Worm (Caenorhabditis elegans) whole organism, dauer: Measurements from ENCODE around the gene ubh-4.

Experiments
- unc-62 ChIP-seq: sonication (generic microtip); optimal IDR thresholded peaks from 2 replicates; lab custom pipeline; 2017; ENCODE audit warnings: missing biosample characterization, missing genetic modification reagents, missing genetic modification characterization

ubh-4 gene

DNA sequence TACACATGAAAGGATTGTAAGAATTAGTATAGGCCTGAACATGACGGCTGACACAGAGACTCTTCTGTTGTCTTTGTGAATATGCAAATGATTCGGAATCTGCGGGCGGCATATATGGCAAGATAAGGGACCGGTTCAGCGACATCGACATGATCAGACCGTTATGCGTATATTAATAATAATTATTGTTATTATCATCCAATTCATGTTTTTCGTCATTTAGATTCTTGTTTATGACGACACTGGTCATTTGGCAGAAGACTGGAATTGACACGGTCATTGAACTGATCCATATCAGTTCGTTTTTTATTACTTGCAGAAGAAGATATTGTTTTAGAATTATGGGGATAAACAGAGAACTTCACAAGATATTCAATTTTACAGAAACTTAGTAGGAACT lies 11.1 kb upstream of the ubh-4 start, which contains the start of gene mtre-1:
Gene mtre-1, minus strand, starts transcription at position 101 of the 400 bp plus-strand sequence.
- TF ChIP-seq unc-62 (GFP tag; lab: Kevin White, UChicago): no peak

- no peak for TF ChIP-seq unc-62 (GFP tag; lab: Kevin White, UChicago)
Observed at ce11 chrII:8047264-8047663, 7.9 kb upstream of the ubh-4 start, which contains the start of gene apn-1. apn-1 (plus strand) TSS chrII:8047564.

- no peak for TF ChIP-seq unc-62 (GFP tag; lab: Kevin White, UChicago)
Observed at ce11 chrII:8042289-8042688, 2.9 kb upstream of the ubh-4 start, which contains the start of gene T05H10.1. T05H10.1 (plus strand) TSS chrII:8042589.

DNA sequence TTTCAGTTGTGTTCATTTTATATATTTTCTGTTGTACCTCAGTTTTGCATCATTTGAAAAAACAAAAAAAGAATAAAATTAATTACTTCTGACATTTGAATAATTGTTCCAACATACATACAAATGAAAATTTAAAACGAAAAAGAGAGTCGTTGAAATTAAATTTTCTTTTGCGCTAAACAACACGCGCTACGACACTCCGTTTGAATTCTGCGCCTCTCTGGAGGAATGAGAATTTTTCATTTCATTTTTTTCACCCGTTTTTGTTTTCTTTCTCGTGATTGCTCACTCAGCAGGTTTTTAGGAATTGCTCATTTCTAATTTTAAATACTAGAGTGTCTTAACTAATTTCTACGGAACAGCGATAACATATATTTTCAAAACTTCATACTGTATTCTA lies 2.2 kb upstream of the ubh-4 start:
- TF ChIP-seq unc-62 (GFP tag; lab: Kevin White, UChicago): no peak

DNA sequence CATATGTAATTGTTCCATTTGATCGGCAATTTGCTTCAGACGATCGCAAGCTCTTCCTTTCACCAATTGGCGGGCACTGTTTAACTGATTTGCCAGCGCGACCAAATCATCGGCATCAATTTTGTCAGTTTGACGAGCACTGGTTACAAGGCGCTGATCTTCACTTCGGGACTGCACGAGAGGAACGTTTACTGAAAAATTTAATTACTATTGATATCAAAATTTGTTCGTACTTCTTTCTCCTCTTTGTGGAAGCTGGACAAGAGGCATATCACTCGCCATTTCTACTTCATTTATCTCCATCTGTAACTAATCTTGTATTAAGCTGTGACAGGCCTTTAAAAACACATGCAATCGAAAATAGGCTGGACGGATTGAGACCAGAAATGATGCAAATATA lies 1.5 kb downstream of the ubh-4 start, which contains the start of gene C08B11.9:
Gene C08B11.9, minus strand, starts transcription at position 307 of the 400 bp plus-strand sequence.
- no peak for TF ChIP-seq unc-62 (GFP tag; lab: Kevin White, UChicago)

DNA sequence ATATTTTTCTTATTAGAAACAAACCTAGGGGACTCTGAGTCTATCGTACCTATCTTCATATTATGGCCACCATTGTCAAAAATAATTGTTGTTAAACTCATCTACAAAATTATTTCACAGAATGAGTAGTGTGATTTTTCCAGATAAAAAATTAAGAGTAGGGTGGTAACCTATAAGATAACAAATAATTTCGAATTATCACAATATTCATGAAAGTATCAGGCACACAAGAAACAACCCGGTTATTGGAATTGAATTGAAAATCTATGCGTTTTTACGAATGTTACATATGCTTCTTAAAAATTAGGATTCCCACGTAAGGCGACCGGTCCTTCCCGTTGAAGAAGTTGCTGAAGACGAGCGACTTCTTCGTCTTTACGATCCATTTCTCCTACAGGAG lies 2.2 kb downstream of the ubh-4 start, which contains the start of gene arp-6:
Gene arp-6, minus strand, starts transcription at position 101 of the 400 bp plus-strand sequence.
- no peak for TF ChIP-seq unc-62 (GFP tag; lab: Kevin White, UChicago)

DNA sequence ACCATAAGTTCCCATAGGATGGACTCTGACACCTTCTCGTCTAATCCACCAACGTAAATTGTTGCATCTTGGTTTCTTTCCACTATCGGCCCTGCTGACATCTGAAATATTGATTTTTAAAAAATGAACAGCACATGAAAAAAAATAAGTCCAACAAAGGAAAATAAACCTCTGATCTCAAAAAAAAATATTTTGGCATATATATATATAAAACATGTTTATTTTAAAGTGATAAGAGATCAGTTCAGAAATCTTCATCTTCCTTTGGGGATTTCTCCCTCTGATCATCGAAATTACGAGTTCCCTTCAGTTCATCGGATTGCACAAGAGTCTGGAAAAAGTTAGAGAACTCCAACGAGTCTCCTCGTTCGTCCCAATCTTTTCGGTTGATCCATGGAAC lies 3.7 kb downstream of the ubh-4 start, which contains the start of gene sap-49:
Gene sap-49, minus strand, starts transcription at position 101 of the 400 bp plus-strand sequence.
- TF ChIP-seq unc-62 (GFP tag; lab: Kevin White, UChicago): no peak

DNA sequence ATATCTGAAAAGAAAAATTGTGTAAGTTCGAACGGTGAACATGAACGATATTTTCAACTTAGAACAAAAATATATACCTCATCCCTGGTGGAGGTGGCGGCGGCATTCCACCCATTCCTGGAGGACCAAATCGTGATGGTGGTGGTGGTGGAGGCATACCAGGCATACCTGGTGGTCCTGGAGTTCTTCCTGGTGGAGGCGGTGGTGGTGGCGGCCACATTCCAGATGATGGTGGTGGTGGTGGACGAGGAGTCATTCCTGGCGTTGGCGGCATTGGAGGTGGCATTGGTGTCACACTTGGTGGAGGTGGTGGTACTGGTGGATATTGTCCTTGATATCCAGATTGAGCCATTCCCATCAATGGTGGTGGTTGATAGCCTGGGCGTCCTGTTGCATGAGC lies 4.8 kb downstream of the ubh-4 start:
- TF ChIP-seq unc-62 (GFP tag; lab: Kevin White, UChicago): no peak

DNA sequence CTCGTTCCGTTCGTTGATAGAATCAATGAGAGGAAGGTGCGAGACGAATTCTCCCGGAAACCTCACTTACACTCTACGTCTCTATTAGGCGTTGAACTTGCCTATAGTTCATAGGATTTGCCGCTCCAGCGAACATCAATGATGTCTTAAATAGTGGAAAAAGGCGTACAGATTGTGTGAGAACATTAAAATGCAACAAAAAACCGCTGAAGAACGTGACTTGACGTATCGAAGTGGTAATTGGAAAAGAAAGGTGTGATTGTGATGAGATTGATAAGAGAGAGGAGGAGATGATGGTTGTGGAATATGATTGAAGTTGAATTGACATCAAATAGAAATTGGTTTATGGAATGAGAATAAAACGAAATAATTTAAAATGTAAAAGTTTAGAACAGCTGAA lies 5.4 kb downstream of the ubh-4 start:
- TF ChIP-seq unc-62 (GFP tag; lab: Kevin White, UChicago): no peak

DNA sequence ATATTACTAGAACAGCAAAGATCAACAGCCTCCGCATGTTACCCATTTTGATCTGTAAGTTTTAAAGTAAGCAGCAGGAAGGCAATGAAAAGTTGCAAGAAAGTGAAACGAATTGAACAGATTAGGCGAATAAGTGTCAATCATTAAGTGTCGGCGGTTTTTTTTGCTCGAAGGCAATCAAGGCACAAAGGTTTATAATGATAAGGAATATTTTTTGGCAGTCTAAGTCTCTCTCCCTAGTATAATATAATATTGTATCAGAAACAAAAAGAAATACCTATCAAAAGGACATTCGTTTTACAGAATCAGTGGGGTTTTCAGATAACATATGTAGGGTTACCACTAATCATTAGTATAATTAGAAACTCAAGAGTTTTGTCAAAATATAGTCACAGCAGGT lies 6.7 kb downstream of the ubh-4 start, which contains the start of gene nrf-6:
Gene nrf-6, minus strand, starts transcription at position 52 of the 400 bp plus-strand sequence.
- no peak for TF ChIP-seq unc-62 (GFP tag; lab: Kevin White, UChicago)

DNA sequence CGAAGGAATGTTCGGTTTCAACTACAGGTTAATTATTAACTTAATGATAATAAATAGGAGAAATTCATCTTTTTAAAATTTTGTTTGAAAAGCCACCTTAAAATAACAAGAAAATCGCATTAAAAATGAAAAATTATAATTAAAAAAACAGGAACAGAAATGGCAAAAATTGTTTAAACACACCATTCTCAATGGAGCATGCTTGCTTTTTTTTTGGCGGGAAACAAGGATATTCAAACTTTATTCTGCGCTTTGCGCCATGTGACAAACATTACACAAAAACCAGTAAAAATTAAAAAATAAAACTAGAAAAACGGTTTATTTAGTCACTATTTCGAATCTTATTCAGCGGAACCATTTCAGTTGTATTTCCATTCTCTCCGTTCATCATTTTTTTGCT lies 10.7 kb downstream of the ubh-4 start:
- no peak for TF ChIP-seq unc-62 (GFP tag; lab: Kevin White, UChicago)

- no peak for TF ChIP-seq unc-62 (GFP tag; lab: Kevin White, UChicago)
Observed at ce11 chrII:8028246-8028694, 11.1 kb downstream of the ubh-4 start.

- TF ChIP-seq unc-62 (GFP tag; lab: Kevin White, UChicago): no peak
Observed at ce11 chrII:8027663-8028062, 11.7 kb downstream of the ubh-4 start, which contains the start of gene swsn-7. swsn-7 (minus strand) TSS chrII:8027763.

DNA sequence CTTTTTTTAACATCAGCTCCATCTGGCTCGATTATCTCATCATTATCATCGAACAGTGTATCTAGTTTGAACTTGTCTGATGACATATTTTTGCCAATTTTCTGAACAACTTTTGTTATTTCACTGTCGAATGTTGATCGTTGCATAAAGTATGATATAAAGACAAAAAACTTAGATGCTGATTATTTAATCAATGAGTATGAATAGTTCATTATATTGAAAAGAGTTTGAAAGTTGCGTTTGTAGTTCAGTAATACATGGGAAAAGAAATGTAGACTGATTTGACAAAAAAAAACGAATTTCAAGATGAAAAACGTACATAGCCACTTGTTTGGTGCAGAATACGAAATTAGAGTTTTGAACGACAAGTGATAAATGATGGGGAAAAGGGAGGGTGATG lies 16.9 kb downstream of the ubh-4 start, which contains the start of gene hda-2:
Gene hda-2, minus strand, starts transcription at position 101 of the 400 bp plus-strand sequence.
- no peak for TF ChIP-seq unc-62 (GFP tag; lab: Kevin White, UChicago)

- TF ChIP-seq unc-62 (GFP tag; lab: Kevin White, UChicago): no peak
Observed at ce11 chrII:8020580-8021044, 18.8 kb downstream of the ubh-4 start.

ce11 chrII:8017380-8017779 lies 22.0 kb downstream of the ubh-4 start, which contains the start of gene zyg-11:
zyg-11 (plus strand) TSS chrII:8017680.
- no peak for TF ChIP-seq unc-62 (GFP tag; lab: Kevin White, UChicago)

ce11 chrII:8016761-8017160 lies 22.6 kb downstream of the ubh-4 start:
- no peak for TF ChIP-seq unc-62 (GFP tag; lab: Kevin White, UChicago)
